Worm (Caenorhabditis elegans): Measurements from ENCODE around the gene cogc-6.

DNA sequence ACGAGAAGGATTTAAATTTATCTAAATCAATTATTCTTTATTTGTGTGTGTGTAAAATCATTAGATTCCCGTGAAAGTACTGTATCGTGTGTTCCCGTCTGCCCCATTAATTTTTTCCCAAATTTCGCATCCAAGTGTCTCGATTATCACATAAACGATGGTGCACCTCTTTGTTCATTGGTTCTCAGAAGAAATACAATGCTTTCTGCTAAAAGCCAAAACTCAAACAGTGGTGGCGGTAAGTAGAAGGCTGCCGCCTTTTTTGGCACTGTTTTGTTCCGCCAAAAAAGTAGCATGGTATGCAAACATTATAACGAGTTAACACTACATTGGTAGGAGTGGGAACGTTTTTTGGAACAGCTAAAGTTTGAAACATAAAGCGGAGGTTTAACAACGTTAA is 2.3 kb upstream of the cogc-6 start:
- TF ChIP-seq unc-39 (tag; optimal IDR thresholded peaks at IDR 0.05) (no peak), blmp-1 (tag; optimal IDR thresholded peaks at IDR 0.05; ENCODE audit: insufficient read depth) (no peak), nhr-25 (tag; optimal IDR thresholded peaks at IDR 0.05) (no peak), lsy-2 (tag; optimal IDR thresholded peaks at IDR 0.05) (no peak), lin-13 (GFP tag; optimal IDR thresholded peaks at IDR 0.05) (no peak), nhr-6 (tag; optimal IDR thresholded peaks at IDR 0.05) (no peak), ztf-4 (tag; optimal IDR thresholded peaks at IDR 0.05) (no peak)
